Worm (Caenorhabditis elegans): ENCODE data around the gene fbxb-31.

Gene fbxb-31

DNA sequence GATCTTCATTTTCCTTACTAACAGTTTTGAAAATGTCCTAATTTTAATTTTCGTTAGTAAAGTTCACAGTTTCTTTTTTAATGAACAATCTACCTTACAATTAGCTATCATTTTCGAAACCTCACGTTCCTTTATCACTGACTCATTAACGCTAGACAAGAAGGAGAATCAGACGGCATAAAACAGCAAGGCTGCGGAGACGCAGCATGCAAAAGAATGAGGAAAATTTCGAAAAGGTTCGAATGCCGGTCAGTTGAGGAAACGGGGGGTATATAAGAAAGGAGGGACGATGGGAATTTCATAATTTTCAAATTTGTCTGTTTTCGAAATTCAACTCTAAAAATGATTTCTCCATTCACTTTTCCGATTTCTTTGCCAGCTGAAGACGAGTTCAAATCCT, 22.8 kb upstream of the fbxb-31 start, which contains the start of gene F19B10.13:
TSS of gene F19B10.13 (plus strand) at position 343 of the 400 bp plus-strand sequence.
- no peak for TF ChIP-seq dao-5 (tag; optimal IDR thresholded peaks at IDR 0.05)
- no peak for TF ChIP-seq him-1 (tag; optimal IDR thresholded peaks at IDR 0.05)
- TF ChIP-seq W03F9.2 (tag; optimal IDR thresholded peaks at IDR 0.05): no peak

DNA sequence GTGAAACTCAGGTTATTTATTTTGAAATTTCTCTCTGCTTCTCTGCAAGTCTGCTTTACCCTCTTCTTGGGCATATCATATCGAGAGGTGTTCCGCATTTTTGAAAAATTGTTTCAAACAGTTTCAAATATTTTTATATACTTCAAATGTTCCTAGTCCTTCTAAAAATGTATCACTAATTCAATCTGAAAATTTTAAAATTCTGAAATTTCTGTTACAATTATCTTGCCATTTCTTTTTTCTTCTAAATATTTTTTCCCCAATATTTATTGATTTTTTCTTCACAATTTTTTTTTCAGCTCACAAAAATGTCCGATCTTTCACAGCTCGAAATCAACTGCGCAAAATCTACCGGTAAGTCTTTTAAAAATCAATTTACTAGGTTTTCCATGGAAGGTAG, 20.6 kb upstream of the fbxb-31 start, which contains the start of gene F19B10.4:
TSS of gene F19B10.4 (plus strand) at position 301 of the 400 bp plus-strand sequence.
- TF ChIP-seq W03F9.2 (tag; optimal IDR thresholded peaks at IDR 0.05) (no peak), him-1 (tag; optimal IDR thresholded peaks at IDR 0.05) (no peak), dao-5 (tag; optimal IDR thresholded peaks at IDR 0.05) (no peak)

DNA sequence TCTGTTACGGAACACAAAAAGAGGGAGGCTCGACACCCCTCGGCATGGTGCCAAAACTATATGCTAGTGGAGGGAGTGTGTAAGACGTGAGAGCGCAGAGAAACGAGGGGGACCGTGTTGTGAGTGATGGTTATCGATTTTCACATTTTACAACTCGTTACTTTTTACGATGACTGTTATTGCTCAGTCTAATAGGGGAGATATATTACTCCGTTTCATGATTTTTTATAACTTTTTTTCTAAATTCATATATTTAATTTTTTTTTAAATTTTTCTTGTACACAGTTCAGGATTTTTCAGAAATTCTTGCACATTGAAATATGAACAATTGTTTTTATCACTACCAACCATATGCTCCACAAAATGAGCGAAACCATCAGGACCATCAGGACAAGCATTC, 16.2 kb upstream of the fbxb-31 start, which contains the start of gene F19B10.5:
TSS of gene F19B10.5 (plus strand) at position 301 of the 400 bp plus-strand sequence.
- TF ChIP-seq W03F9.2 (tag; optimal IDR thresholded peaks at IDR 0.05) (no peak), dao-5 (tag; optimal IDR thresholded peaks at IDR 0.05) (no peak), him-1 (tag; optimal IDR thresholded peaks at IDR 0.05) (no peak)

DNA sequence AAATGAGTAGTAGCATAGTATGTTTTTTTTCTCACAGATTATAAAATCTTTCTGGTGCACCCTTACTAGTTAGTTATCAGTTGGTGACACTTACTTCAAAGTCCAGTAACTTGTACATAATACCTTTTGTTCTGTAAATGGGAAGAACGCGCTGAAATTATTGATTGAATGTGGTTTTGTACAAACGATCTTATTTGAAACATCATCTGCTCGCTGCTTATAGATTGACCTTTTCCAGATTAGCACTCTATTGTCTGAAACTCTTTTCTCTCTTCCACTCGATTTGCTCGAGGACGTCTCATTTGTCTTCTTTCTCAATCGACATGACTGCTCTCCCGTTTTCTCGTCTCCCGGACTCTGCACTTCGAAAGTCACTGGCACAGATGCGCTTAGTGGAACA, 8.0 kb upstream of the fbxb-31 start, which contains the start of gene fbxb-33:
TSS of gene fbxb-33 (plus strand) at position 301 of the 400 bp plus-strand sequence.
- TF ChIP-seq him-1 (tag; optimal IDR thresholded peaks at IDR 0.05) (no peak), dao-5 (tag; optimal IDR thresholded peaks at IDR 0.05) (no peak), W03F9.2 (tag; optimal IDR thresholded peaks at IDR 0.05) (no peak)

DNA sequence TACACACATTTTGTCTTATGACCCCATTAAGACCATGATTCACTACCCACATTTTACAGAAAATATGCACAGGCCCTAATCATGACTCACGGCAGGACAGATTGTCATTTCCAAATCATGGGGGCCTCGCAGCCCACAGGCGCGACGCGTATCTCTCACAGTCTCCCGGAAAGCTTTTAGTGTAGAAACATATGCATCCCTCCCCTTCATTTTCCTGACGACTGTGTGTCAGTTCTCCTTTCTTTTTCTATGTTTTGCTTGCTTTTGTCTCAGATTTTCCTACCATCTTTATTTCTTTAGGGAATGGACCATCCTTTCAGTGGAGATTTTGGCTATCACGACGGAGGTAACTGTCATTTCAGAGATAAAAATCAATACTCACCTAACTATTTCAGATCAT, 2.1 kb upstream of the fbxb-31 start, which contains the start of gene M151.1:
TSS of gene M151.1 (plus strand) at position 301 of the 400 bp plus-strand sequence.
- no peak for TF ChIP-seq W03F9.2 (tag; optimal IDR thresholded peaks at IDR 0.05)
- TF ChIP-seq dao-5 (tag; optimal IDR thresholded peaks at IDR 0.05): no peak
- TF ChIP-seq him-1 (tag; optimal IDR thresholded peaks at IDR 0.05): no peak

- TF ChIP-seq him-1 (tag; optimal IDR thresholded peaks at IDR 0.05) (no peak), W03F9.2 (tag; optimal IDR thresholded peaks at IDR 0.05) (no peak), dao-5 (tag; optimal IDR thresholded peaks at IDR 0.05) (no peak)
These were observed 1.1 kb upstream of the fbxb-31 start, which contains the start of gene M151.10 for ce11 chrII:3640197-3640596. M151.10 (minus strand) TSS chrII:3640297.

- TF ChIP-seq W03F9.2 (tag; optimal IDR thresholded peaks at IDR 0.05) (no peak), dao-5 (tag; optimal IDR thresholded peaks at IDR 0.05) (no peak), him-1 (tag; optimal IDR thresholded peaks at IDR 0.05) (no peak)
These were observed 4.4 kb downstream of the fbxb-31 start for ce11 chrII:3634765-3635164.

DNA sequence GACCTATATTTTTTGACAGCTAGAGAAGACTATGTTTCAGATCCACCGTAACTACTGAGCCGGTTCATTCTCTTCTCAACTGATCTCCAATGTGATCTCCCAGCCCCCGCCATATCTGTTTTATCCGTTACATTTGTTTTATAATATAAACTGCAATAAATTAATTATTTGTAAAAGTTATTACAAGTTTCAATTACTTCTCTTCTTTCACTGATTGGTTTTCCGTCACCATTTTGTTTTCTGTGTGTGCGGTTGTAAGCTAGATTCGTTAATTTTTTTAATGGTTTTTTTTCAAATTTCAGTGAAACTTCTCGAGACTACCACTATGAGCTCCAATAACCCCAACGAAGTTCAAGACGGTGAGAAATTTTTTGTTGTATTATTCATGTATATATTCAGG, 8.3 kb downstream of the fbxb-31 start, which contains the start of gene M151.2:
TSS of gene M151.2 (plus strand) at position 301 of the 400 bp plus-strand sequence.
- TF ChIP-seq him-1 (tag; optimal IDR thresholded peaks at IDR 0.05): no peak
- TF ChIP-seq W03F9.2 (tag; optimal IDR thresholded peaks at IDR 0.05): no peak
- TF ChIP-seq dao-5 (tag; optimal IDR thresholded peaks at IDR 0.05): no peak

ce11 chrII:3626872-3627271, 12.3 kb downstream of the fbxb-31 start, which contains the start of gene M151.3:
M151.3 (plus strand) TSS chrII:3627172.
- TF ChIP-seq him-1 (tag; optimal IDR thresholded peaks at IDR 0.05) (no peak), W03F9.2 (tag; optimal IDR thresholded peaks at IDR 0.05) (no peak), dao-5 (tag; optimal IDR thresholded peaks at IDR 0.05) (no peak)

ce11 chrII:3622014-3622413, 17.1 kb downstream of the fbxb-31 start, which contains the start of gene M151.7:
M151.7 (plus strand) TSS chrII:3622314.
- TF ChIP-seq dao-5 (tag; optimal IDR thresholded peaks at IDR 0.05) (no peak), him-1 (tag; optimal IDR thresholded peaks at IDR 0.05) (no peak), W03F9.2 (tag; optimal IDR thresholded peaks at IDR 0.05) (no peak)

DNA sequence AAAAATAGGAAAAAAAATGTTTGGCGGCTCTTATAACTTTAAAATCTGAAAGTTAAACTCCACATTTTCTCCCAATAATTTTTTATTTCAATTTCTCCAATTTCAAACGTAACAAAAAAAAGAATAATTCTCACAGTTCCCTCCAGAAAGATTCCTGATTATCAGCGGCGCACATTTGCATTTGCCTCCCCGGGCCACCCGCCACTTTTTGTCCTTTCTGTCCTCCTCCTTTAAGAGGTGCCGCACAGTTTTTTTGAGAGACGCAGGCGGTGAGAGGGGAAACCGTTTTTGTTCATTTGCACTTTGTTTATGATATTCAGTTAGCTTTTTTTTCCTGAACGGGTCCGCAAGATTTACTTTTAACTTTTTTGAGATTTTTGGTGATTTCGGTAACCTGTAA, 18.3 kb downstream of the fbxb-31 start:
- TF ChIP-seq dao-5 (tag; optimal IDR thresholded peaks at IDR 0.05): no peak
- no peak for TF ChIP-seq him-1 (tag; optimal IDR thresholded peaks at IDR 0.05)
- TF ChIP-seq W03F9.2 (tag; optimal IDR thresholded peaks at IDR 0.05): no peak

DNA sequence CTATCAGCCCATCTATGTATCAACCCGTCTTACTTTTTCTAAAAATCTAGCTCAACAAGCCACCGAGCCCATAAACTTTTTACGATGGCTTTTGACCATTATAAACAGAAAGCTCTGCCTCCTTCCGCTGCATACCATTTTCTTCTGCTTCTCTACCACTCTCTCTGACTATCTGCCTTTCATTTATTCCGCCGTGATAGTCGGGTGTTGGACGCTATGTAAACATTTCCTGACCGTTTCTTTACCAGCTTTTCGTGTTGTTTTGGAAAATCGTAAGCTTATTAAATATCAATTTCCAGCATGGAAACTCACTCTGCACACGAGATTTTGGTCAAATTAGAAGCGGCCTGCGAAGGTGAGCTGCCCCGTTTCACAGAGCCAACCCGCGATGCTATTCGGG, 21.6 kb downstream of the fbxb-31 start, which contains the start of gene F40E12.1:
TSS of gene F40E12.1 (plus strand) at position 301 of the 400 bp plus-strand sequence.
- TF ChIP-seq dao-5 (tag; optimal IDR thresholded peaks at IDR 0.05) (no peak), W03F9.2 (tag; optimal IDR thresholded peaks at IDR 0.05) (no peak), him-1 (tag; optimal IDR thresholded peaks at IDR 0.05) (no peak)

- TF ChIP-seq W03F9.2 (tag; optimal IDR thresholded peaks at IDR 0.05) (no peak), him-1 (tag; optimal IDR thresholded peaks at IDR 0.05) (no peak), dao-5 (tag; optimal IDR thresholded peaks at IDR 0.05) (no peak)
These were observed 22.5 kb downstream of the fbxb-31 start for ce11 chrII:3616615-3617014.

DNA sequence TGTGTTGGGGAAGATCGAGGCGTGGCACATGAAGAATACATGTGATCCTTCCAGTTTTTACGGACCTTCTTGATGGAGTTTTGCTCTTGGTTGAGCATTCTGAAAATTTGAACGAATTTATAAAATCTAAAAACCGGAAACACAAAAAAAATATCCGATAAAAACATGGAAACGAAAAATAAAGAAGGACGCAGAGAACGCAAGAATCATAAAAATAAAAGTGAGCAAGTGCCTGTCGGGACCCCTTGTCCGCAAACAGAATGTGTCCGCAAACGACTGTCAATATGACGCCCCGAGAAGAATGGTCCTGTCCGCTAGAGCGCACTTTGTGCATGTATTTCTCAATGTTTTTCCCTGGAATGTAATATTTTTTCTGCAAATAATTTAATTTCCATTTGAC, 29.4 kb downstream of the fbxb-31 start, which contains the start of gene Y49F6A.5:
TSS of gene Y49F6A.5 (minus strand) at position 101 of the 400 bp plus-strand sequence.
- no peak for TF ChIP-seq dao-5 (tag; optimal IDR thresholded peaks at IDR 0.05)
- no peak for TF ChIP-seq W03F9.2 (tag; optimal IDR thresholded peaks at IDR 0.05)
- no peak for TF ChIP-seq him-1 (tag; optimal IDR thresholded peaks at IDR 0.05)

ce11 chrII:3604578-3604977, 34.6 kb downstream of the fbxb-31 start:
- TF ChIP-seq him-1 (tag; optimal IDR thresholded peaks at IDR 0.05): no peak
- no peak for TF ChIP-seq W03F9.2 (tag; optimal IDR thresholded peaks at IDR 0.05)
- no peak for TF ChIP-seq dao-5 (tag; optimal IDR thresholded peaks at IDR 0.05)

Measured in whole organism, L4/young adult.